Worm (Caenorhabditis elegans) whole organism, L1 larva: Measurements from ENCODE around the gene ZC412.10.
"Not testable (repeated sequence)": the region's sequence is repeated elsewhere in the genome, so short reads cannot be mapped to it uniquely, and the experiment has no call there.

Experiments used
- C34B4.2 ChIP-seq: sonication (generic microtip); optimal IDR thresholded peaks from 2 replicates; lab custom pipeline; 2017; ENCODE audit warnings: mild to moderate bottlenecking, missing genetic modification characterization, missing compliant biosample characterization
- F16B12.6 ChIP-seq: fragments of 150-350 bp; optimal IDR thresholded peaks from 2 replicates; lab custom pipeline; 2014; ENCODE audit warnings: missing biosample characterization, missing genetic modification characterization
- Y116A8C.19 ChIP-seq: sonication (generic microtip); optimal IDR thresholded peaks from 2 replicates; lab custom pipeline; 2016; ENCODE audit warnings: missing compliant biosample characterization, missing genetic modification characterization, borderline replicate concordance
- aha-1 ChIP-seq: fragments of 150-350 bp; optimal IDR thresholded peaks from 2 replicates; lab custom pipeline; 2014; ENCODE audit warnings: missing biosample characterization, missing genetic modification characterization
- alr-1 ChIP-seq: fragments of 200-800 bp; sonication (Bioruptor generic); optimal IDR thresholded peaks from 2 replicates; lab custom pipeline; 2018; ENCODE audit warnings: borderline replicate concordance, mild to moderate bottlenecking, missing genetic modification characterization, missing compliant biosample characterization
- ama-1 ChIP-seq: fragments of 150-350 bp; optimal IDR thresholded peaks from 2 replicates; lab custom pipeline; 2014
- blmp-1 ChIP-seq: fragments of 150-350 bp; optimal IDR thresholded peaks from 2 replicates; lab custom pipeline; 2014; ENCODE audit warnings: missing biosample characterization, missing genetic modification characterization
- ceh-82 ChIP-seq, 3 experiments: fragments of 150-350 bp in 1 of 3; sonication (generic microtip) in 2 of 3; optimal IDR thresholded peaks; 2 replicates each; lab custom pipeline; 2014 to 2017; ENCODE audit warnings: missing biosample characterization in 3 of 3, missing genetic modification characterization in 3 of 3
- dsc-1 ChIP-seq: sonication (generic microtip); optimal IDR thresholded peaks from 2 replicates; lab custom pipeline; 2016; ENCODE audit warnings: mild to moderate bottlenecking, missing genetic modification characterization, missing compliant biosample characterization
- efl-1 ChIP-seq, 4 experiments: fragments of 150-350 bp; optimal IDR thresholded peaks in 3 of 4; peaks in 1 of 4; 1 replicate in 1 of 4; 2 replicates in 3 of 4; lab custom pipeline; 2014; ENCODE audit warnings: missing biosample characterization in 2 of 4, missing genetic modification characterization in 2 of 4, missing genetic modification reagents in 2 of 4
- fkh-4 ChIP-seq: sonication (generic microtip); optimal IDR thresholded peaks from 2 replicates; lab custom pipeline; 2016; ENCODE audit warnings: missing compliant biosample characterization, missing genetic modification characterization, borderline replicate concordance
- fkh-8 ChIP-seq: sonication (generic microtip); optimal IDR thresholded peaks from 2 replicates; lab custom pipeline; 2016; ENCODE audit warnings: mild to moderate bottlenecking, missing genetic modification characterization, missing compliant biosample characterization
- fos-1 ChIP-seq: fragments of 150-350 bp; optimal IDR thresholded peaks from 2 replicates; lab custom pipeline; 2014; ENCODE audit warnings: missing biosample characterization, missing genetic modification characterization
- hlh-17 ChIP-seq: fragments of 200-800 bp; sonication (Bioruptor generic); optimal IDR thresholded peaks from 2 replicates; lab custom pipeline; 2018; ENCODE audit warnings: missing genetic modification characterization, mild to moderate bottlenecking, missing compliant biosample characterization, moderate library complexity, borderline replicate concordance
- hlh-4 ChIP-seq: sonication (generic microtip); optimal IDR thresholded peaks from 2 replicates; lab custom pipeline; 2016; ENCODE audit warnings: mild to moderate bottlenecking, missing genetic modification characterization, missing compliant biosample characterization
- irx-1 ChIP-seq: sonication (generic microtip); optimal IDR thresholded peaks from 2 replicates; lab custom pipeline; 2016; ENCODE audit warnings: missing genetic modification characterization, missing compliant biosample characterization
- jun-1 ChIP-seq: fragments of 150-350 bp; optimal IDR thresholded peaks from 2 replicates; lab custom pipeline; 2014; ENCODE audit warnings: missing biosample characterization, missing genetic modification reagents, missing genetic modification characterization
- lin-14 ChIP-seq: fragments of 200-800 bp; sonication (Bioruptor generic); optimal IDR thresholded peaks from 2 replicates; lab custom pipeline; 2018; ENCODE audit warnings: mild to moderate bottlenecking, missing genetic modification characterization, moderate library complexity, missing compliant biosample characterization
- lin-15B ChIP-seq: fragments of 150-350 bp; sonication (generic microtip); optimal IDR thresholded peaks from 3 replicates; lab custom pipeline; 2014; ENCODE audit warnings: missing biosample characterization, missing genetic modification characterization
- lin-35 ChIP-seq, 2 experiments: fragments of 150-350 bp; optimal IDR thresholded peaks; 2 replicates each; lab custom pipeline; 2014; ENCODE audit warnings: missing biosample characterization in 2 of 2, missing genetic modification characterization in 2 of 2, missing genetic modification reagents in 2 of 2
- lin-39 ChIP-seq: fragments of 150-350 bp; optimal IDR thresholded peaks from 2 replicates; lab custom pipeline; 2014; ENCODE audit warnings: missing biosample characterization, missing genetic modification reagents, missing genetic modification characterization
- lir-3 ChIP-seq: sonication (generic microtip); optimal IDR thresholded peaks from 2 replicates; lab custom pipeline; 2016; ENCODE audit warnings: mild to moderate bottlenecking, missing genetic modification characterization, moderate library complexity, missing compliant biosample characterization; ENCODE audit not compliant: poor library complexity
- lsy-2 ChIP-seq, 2 experiments: fragments of 150-350 bp; optimal IDR thresholded peaks; 2 replicates each; lab custom pipeline; 2014; ENCODE audit warnings: missing biosample characterization in 2 of 2, missing genetic modification characterization in 2 of 2
- mab-9 ChIP-seq: fragments of 200-800 bp; sonication (Bioruptor generic); IDR thresholded peaks from 2 replicates; pipeline ENCODE4 v1.3.6; 2022; ENCODE audit warnings: missing genetic modification reagents, missing genetic modification characterization, missing compliant biosample characterization
- mep-1 ChIP-seq: fragments of 150-350 bp; optimal IDR thresholded peaks from 2 replicates; lab custom pipeline; 2014; ENCODE audit warnings: missing biosample characterization, missing genetic modification characterization
- nhr-12 ChIP-seq: sonication (generic microtip); optimal IDR thresholded peaks from 2 replicates; lab custom pipeline; 2017; ENCODE audit warnings: missing biosample characterization, missing genetic modification characterization
- nhr-19 ChIP-seq: fragments of 200-800 bp; sonication (Bioruptor generic); conservative IDR thresholded peaks from 2 replicates; pipeline ENCODE4 v1.3.6; 2022; ENCODE audit warnings: missing genetic modification characterization, missing compliant biosample characterization
- nhr-20 ChIP-seq: sonication (generic microtip); optimal IDR thresholded peaks from 2 replicates; lab custom pipeline; 2016; ENCODE audit warnings: mild to moderate bottlenecking, missing genetic modification characterization, missing compliant biosample characterization
- nhr-237 ChIP-seq: fragments of 150-350 bp; optimal IDR thresholded peaks from 2 replicates; lab custom pipeline; 2014; ENCODE audit warnings: missing biosample characterization, missing genetic modification characterization
- nhr-71 ChIP-seq: sonication (generic microtip); optimal IDR thresholded peaks from 2 replicates; lab custom pipeline; 2016; ENCODE audit warnings: mild to moderate bottlenecking, missing genetic modification characterization, moderate library complexity, missing compliant biosample characterization
- nhr-76 ChIP-seq: sonication (generic microtip); optimal IDR thresholded peaks from 2 replicates; lab custom pipeline; 2017; ENCODE audit warnings: missing biosample characterization, missing genetic modification characterization
- nhr-84 ChIP-seq: sonication (generic microtip); optimal IDR thresholded peaks from 2 replicates; lab custom pipeline; 2017; ENCODE audit warnings: missing biosample characterization, missing genetic modification characterization
- nhr-85 ChIP-seq: sonication (generic microtip); peaks from one replicate; lab custom pipeline; 2016; ENCODE audit warnings: missing genetic modification characterization, inconsistent platforms, missing compliant biosample characterization
- pag-3 ChIP-seq: sonication (generic microtip); optimal IDR thresholded peaks from 2 replicates; lab custom pipeline; 2017; ENCODE audit warnings: missing genetic modification characterization, mild to moderate bottlenecking, missing compliant biosample characterization, antibody characterized with exemption, borderline replicate concordance; ENCODE audit not compliant: insufficient read depth
- pqm-1 ChIP-seq: sonication (generic microtip); optimal IDR thresholded peaks from 3 replicates; lab custom pipeline; 2017; ENCODE audit warnings: missing biosample characterization, missing genetic modification characterization
- snpc-4 ChIP-seq: fragments of 150-350 bp; optimal IDR thresholded peaks from 2 replicates; lab custom pipeline; 2014; ENCODE audit warnings: missing biosample characterization, missing genetic modification characterization
- tbx-2 ChIP-seq: sonication (generic microtip); optimal IDR thresholded peaks from 2 replicates; lab custom pipeline; 2016; ENCODE audit warnings: missing genetic modification characterization, missing compliant biosample characterization
- unc-30 ChIP-seq: sonication (generic microtip); optimal IDR thresholded peaks from 2 replicates; lab custom pipeline; 2017; ENCODE audit warnings: missing biosample characterization, missing genetic modification characterization
- unc-86 ChIP-seq: sonication (generic microtip); optimal IDR thresholded peaks from 2 replicates; lab custom pipeline; 2016; ENCODE audit warnings: missing genetic modification characterization, missing compliant biosample characterization
- unc-98 ChIP-seq: fragments of 200-800 bp; sonication (Bioruptor generic); IDR thresholded peaks from 2 replicates; pipeline ENCODE4 v1.3.6; 2022; ENCODE audit warnings: missing genetic modification characterization, missing compliant biosample characterization
- ztf-4 ChIP-seq: fragments of 150-350 bp; optimal IDR thresholded peaks from 2 replicates; lab custom pipeline; 2014; ENCODE audit warnings: missing biosample characterization, missing genetic modification characterization

The ZC412.10 gene

DNA sequence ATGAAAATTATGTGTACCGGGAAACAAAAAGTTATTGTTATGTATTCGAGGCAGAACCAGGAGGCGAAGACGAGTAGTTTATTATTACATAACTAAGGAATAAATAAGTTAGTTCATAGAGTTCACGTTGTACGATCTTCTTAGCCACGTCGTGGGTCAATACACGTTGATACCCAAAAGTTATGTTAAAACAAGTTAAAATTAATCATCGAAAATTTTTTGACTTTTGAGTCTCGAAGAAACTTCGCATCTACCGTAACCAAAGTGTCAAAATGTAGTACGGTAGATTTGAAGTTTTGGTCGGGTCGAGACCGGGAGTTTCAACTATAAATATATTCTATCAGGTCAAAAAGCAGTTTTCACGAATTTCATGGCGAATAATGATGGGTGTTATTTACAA lies at the start of gene ZC412.10:
Gene ZC412.10 (minus strand): TSS at position 101 of the 400 bp plus-strand sequence.
- TF ChIP-seq fkh-8; nhr-19 (GFP tag; lab: Robert Waterston, UW); lir-3 (tag; lab: Kevin White, UChicago): not testable (repeated sequence)

DNA sequence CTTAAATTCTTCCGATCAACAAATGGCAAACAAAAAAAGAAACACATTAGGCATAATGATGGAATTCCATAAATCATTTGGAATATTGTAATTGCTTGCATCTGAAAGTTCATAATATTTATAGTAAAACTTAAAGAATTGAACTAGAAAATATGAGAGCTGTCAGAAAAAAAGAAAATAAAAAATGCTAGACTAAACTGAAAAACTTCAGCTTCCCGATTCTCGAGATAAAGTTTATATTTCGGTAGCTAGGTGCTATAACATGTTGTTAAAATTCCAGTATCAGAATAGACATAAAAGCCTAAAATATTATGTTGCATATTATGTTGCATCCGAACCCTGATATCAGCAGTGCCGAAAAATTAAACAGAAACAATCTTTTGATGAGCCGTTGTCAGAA lies 47.5 kb upstream of the ZC412.10 start, which contains the start of gene srg-54:
Gene srg-54 (minus strand): TSS at position 101 of the 400 bp plus-strand sequence.
- TF ChIP-seq pqm-1 (tag; lab: Kevin White, UChicago) (no peak), dsc-1 (tag; lab: Kevin White, UChicago) (no peak), lin-35 (GFP tag; optimal IDR thresholded peaks at IDR 0.05; lab: Kevin White, UChicago) (no peak), snpc-4 (tag; lab: Kevin White, UChicago) (no peak), F16B12.6 (tag; lab: Kevin White, UChicago) (no peak), unc-98 (GFP tag; lab: Robert Waterston, UW) (no peak), irx-1 (tag; lab: Kevin White, UChicago) (no peak), hlh-17 (GFP tag; lab: Kevin White, UChicago) (no peak), lsy-2 (tag; optimal IDR thresholded peaks at IDR 0.05; lab: Kevin White, UChicago) (no peak), unc-86 (tag; lab: Kevin White, UChicago) (no peak), tbx-2 (no peak), mab-9 (no peak), ztf-4 (no peak), lin-39 (no peak), nhr-76 (tag; lab: Kevin White, UChicago) (no peak), nhr-237 (tag; lab: Kevin White, UChicago) (no peak), C34B4.2 (no peak), ceh-82 (tag; optimal IDR thresholded peaks at IDR 0.05; lab: Kevin White, UChicago) (no peak)

DNA sequence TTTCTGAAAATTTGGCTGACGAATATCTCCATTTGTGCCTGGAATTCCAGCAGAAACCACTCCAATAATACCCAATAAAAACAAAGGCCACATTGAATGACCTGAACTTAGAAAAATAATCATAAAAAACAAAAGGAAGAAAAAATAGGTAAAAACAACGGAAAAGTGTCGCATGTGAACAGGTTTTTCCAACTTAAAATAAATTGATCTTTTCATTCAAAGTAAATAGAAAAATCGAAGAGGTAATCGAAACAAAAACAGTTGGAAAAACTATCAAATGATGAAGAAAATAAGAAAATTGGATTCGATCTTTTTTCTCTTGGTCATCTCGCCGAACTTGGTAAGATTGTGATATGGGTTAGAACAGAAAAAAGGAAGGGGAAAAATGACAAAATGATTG lies 44.9 kb upstream of the ZC412.10 start, which contains the start of gene zmp-4:
Gene zmp-4 (minus strand): TSS at position 101 of the 400 bp plus-strand sequence.
- TF ChIP-seq ama-1 (lab: Kevin White, UChicago) (no peak), nhr-237 (tag; lab: Kevin White, UChicago) (no peak), fkh-4 (no peak), pag-3 (tag; lab: Kevin White, UChicago) (no peak), nhr-85 (peak; percentile 37), fos-1 (tag; lab: Kevin White, UChicago) (no peak), blmp-1 (tag; lab: Kevin White, UChicago) (peak; percentile 34), nhr-84 (no peak)

DNA sequence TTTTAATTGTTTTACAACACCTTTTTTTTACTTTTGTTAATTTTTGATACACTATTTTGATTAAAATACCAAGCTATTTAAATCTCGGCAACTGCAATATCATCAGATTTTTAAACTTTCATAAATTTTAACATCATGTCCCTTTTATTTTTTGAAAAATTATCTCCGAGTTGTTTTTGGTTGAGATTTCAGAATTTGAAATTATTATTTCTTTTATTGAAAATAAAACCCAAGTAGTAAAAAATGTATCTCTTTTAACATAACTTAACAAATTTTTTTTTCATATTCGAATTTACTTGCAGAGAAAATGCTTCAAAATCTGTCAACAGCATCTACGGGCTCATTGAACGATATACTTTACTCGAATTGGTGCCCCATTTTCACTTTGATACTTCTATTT lies 39.0 kb upstream of the ZC412.10 start, which contains the start of gene H12D21.11:
Gene H12D21.11 (plus strand): TSS at position 301 of the 400 bp plus-strand sequence.
- TF ChIP-seq lin-15B (no peak), efl-1 (optimal IDR thresholded peaks at IDR 0.05; lab: Kevin White, UChicago) (no peak), efl-1 (GFP tag; optimal IDR thresholded peaks at IDR 0.05 in 1 of 2; lab: Kevin White, UChicago) (peak in 1 of 2 experiments; percentile 87)

DNA sequence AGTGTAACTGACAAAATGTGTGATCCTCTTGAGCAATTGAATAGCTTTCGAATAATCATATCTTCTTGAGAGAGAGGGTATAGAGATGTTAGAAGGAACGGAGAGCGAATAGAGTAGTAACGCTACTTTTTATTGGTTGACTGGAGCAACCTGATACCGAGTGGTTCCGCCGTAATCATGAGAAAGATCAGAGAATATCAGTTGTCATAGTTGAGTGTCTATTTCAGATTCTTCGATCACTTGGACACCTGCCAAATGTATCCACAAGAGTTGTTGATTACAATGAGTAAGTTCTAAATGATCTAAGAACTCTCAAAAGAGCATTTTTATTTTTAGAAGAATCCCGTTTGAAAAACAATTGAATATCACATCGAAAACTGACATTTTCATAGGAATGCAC lies 34.1 kb upstream of the ZC412.10 start:
- no peak for TF ChIP-seq alr-1 (tag; lab: Kevin White, UChicago)
- peak; percentile 9 for TF ChIP-seq dsc-1 (tag; lab: Kevin White, UChicago)

DNA sequence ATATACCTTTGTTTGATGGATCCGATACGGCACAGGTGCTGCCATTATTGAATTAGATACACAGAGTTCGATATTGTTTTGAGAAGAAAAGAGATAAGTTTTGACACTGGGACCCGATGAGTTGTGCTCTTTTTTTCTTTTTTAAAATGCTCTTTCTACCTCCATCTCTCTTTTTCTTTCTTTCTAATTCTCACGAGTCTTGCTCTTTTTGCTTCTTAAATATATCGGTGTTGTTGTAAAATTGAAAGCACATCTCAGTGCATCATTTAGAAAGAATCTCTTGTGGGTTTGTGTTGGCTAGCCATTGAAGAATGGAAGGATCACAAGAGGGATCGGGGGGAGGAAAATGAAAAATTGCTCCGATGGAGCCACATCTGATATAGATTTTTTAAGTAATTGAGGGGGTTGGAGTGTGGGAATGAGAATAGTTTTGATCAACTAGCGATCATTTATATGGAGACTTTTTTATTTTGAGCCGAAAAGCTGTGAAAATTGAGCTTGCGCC lies 32.8 kb upstream of the ZC412.10 start, which contains the start of gene H12D21.9:
Gene H12D21.9 (minus strand): TSS at position 148 of the 505 bp plus-strand sequence.
- peak; percentile 85 for TF ChIP-seq dsc-1 (tag; lab: Kevin White, UChicago)
- peak; percentile 3 for TF ChIP-seq mep-1
- TF ChIP-seq F16B12.6 (tag; lab: Kevin White, UChicago) = no peak
- no peak for TF ChIP-seq nhr-20
- peak in 1 of 2 experiments; percentile 2 for TF ChIP-seq lsy-2 (tag; optimal IDR thresholded peaks at IDR 0.05; lab: Kevin White, UChicago)
- TF ChIP-seq nhr-85 = no peak
- no peak for TF ChIP-seq aha-1 (tag; lab: Kevin White, UChicago)
- TF ChIP-seq jun-1 = no peak
- TF ChIP-seq snpc-4 (tag; lab: Kevin White, UChicago) = no peak
- TF ChIP-seq nhr-12 (tag; lab: Kevin White, UChicago) = no peak
- no peak for TF ChIP-seq lin-39
- peak; percentile 65 for TF ChIP-seq fkh-4
- no peak for TF ChIP-seq irx-1 (tag; lab: Kevin White, UChicago)
- no peak for TF ChIP-seq efl-1 (optimal IDR thresholded peaks at IDR 0.05; lab: Kevin White, UChicago)
- TF ChIP-seq efl-1 (GFP tag; optimal IDR thresholded peaks at IDR 0.05 in 1 of 2; lab: Kevin White, UChicago) = peak in 1 of 2 experiments; percentile 31
- peak; percentile 53 for TF ChIP-seq lin-14 (GFP tag; lab: Kevin White, UChicago)
- no peak for TF ChIP-seq hlh-4 (tag; lab: Kevin White, UChicago)
- no peak for TF ChIP-seq nhr-84
- TF ChIP-seq nhr-71 (tag; lab: Kevin White, UChicago) = peak; percentile 31
- TF ChIP-seq Y116A8C.19 (tag; lab: Kevin White, UChicago) = no peak
- TF ChIP-seq unc-30 (tag; lab: Kevin White, UChicago) = no peak
